Fruit fly (Drosophila melanogaster) whole organism, wandering third instar larva: ENCODE measurements around the gene CG8301.

Experiments used
- Dfd ChIP-seq: fragments of >200 bp; optimal IDR thresholded peaks from 2 replicates; lab custom pipeline; 2017; ENCODE audit warnings: missing biosample characterization, missing genetic modification characterization
- Hr78 ChIP-seq: fragments of >200 bp; optimal IDR thresholded peaks from 2 replicates; lab custom pipeline; 2017; ENCODE audit warnings: missing biosample characterization, missing genetic modification characterization
- Hr83 ChIP-seq: fragments of 200-300 bp; sonication (Bioruptor generic); optimal IDR thresholded peaks from 2 replicates; lab custom pipeline; 2016; ENCODE audit warnings: missing biosample characterization, mild to moderate bottlenecking, missing genetic modification characterization, moderate library complexity; ENCODE audit not compliant: poor library complexity, severe bottlenecking
- Rel ChIP-seq, 2 experiments: fragments of 200-800 bp; sonication (Bioruptor generic) in 1 of 2; optimal IDR thresholded peaks; 2 replicates in 1 of 2; 3 replicates in 1 of 2; lab custom pipeline; 2016 to 2019; ENCODE audit warnings: mild to moderate bottlenecking in 2 of 2, missing biosample characterization in 2 of 2, missing genetic modification characterization in 2 of 2, moderate library complexity in 1 of 2
- fru ChIP-seq: fragments of 200-800 bp; sonication (Bioruptor generic); optimal IDR thresholded peaks from 3 replicates; lab custom pipeline; 2016; ENCODE audit warnings: missing biosample characterization, mild to moderate bottlenecking, missing genetic modification characterization
- h ChIP-seq: fragments of 200-800 bp; sonication (Bioruptor generic); optimal IDR thresholded peaks from 3 replicates; lab custom pipeline; 2016; ENCODE audit warnings: missing biosample characterization, mild to moderate bottlenecking, missing genetic modification characterization

DNA sequence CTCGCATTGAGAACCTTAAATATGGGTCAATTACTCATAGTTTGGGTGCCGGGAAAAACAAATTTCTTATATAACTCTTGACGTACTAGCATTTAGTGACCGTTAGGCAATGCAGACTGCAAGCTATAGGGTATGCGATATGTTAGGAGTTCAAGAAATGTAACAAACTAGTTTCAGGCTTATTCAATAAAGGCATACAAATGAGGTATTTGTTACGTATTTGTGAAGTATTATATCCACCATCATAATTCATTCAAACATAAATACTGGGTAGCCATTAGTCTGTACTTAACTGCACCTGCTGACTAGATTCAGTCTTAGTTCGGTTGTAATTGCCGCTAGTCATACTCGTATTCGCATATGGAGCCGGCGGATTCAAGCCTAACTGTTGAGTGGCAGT lies 27.1 kb downstream of the CG8301 start:
- TF ChIP-seq Rel (GFP tag; optimal IDR thresholded peaks at IDR 0.05; lab: Kevin White, UChicago): no peak
- no peak for TF ChIP-seq Rel (tag; optimal IDR thresholded peaks at IDR 0.05; lab: Kevin White, UChicago)
- no peak for TF ChIP-seq Hr78 (GFP tag; lab: Kevin White, UChicago)
- no peak for TF ChIP-seq fru (GFP tag; lab: Kevin White, UChicago)
- TF ChIP-seq Dfd (GFP tag; lab: Kevin White, UChicago): no peak
- TF ChIP-seq Hr83 (GFP tag; lab: Kevin White, UChicago): no peak
- no peak for TF ChIP-seq h
